Fruit fly (Drosophila melanogaster): ENCODE data around the gene Lim1.

DNA sequence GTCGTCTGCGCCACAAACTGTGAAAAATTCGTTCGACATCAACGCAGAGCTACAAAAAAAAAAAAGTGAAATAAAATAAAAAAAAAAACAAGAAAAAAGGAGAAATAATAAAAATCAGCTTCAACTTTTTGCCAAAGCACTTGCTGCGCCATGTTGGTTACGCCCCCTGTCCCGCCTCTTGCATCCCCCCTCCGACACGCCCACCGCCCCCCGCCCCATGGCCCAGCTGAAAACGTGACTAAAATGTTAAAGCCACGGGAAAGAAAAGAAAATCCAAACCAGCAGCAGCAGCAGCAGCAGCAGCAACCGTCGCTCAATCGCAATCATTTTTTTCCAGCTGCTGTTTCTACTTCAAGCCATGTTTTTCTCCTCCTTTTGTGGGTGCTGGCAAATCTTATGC lies 12.7 kb downstream of the Lim1 start:
- TF ChIP-seq CG13204 (GFP tag; optimal IDR thresholded peaks at IDR 0.05) (no peak), Pif1B (GFP tag; optimal IDR thresholded peaks at IDR 0.05) (no peak), Snoo (tag; optimal IDR thresholded peaks at IDR 0.05) (no peak), CG17806 (tag; optimal IDR thresholded peaks at IDR 0.05) (no peak), CG8301 (tag; optimal IDR thresholded peaks at IDR 0.05) (no peak), gl (tag; optimal IDR thresholded peaks at IDR 0.05) (no peak), CG10348 (GFP tag; IDR thresholded peaks at IDR 0.05) (no peak), fd96Ca (GFP tag; IDR thresholded peaks at IDR 0.05) (no peak), CG9948 (tag; optimal IDR thresholded peaks at IDR 0.05) (no peak), Ets98B (GFP tag; IDR thresholded peaks at IDR 0.05) (no peak), CG15710 (tag; optimal IDR thresholded peaks at IDR 0.05) (no peak), EcR (GFP tag; optimal IDR thresholded peaks at IDR 0.05) (no peak), CG12605 (GFP tag; IDR thresholded peaks at IDR 0.05) (no peak)
